Fruit fly (Drosophila melanogaster) whole organism, embryonic: ENCODE data around the gene TfIIA-S.

ENCODE experiments used
- Atf3 ChIP-seq: fragments of 200-800 bp; sonication (Bioruptor generic); optimal IDR thresholded peaks from 3 replicates; lab custom pipeline; 2016; ENCODE audit warnings: missing biosample characterization, missing genetic modification characterization
- CG10366 ChIP-seq: fragments of 200-800 bp; sonication (Bioruptor generic); IDR thresholded peaks from 2 replicates; pipeline ENCODE4 v1.3.6; 2022; ENCODE audit warnings: missing biosample characterization, missing genetic modification characterization
- CG10654 ChIP-seq: fragments of 200-800 bp; sonication (Bioruptor generic); optimal IDR thresholded peaks from 2 replicates; lab custom pipeline; 2016; ENCODE audit warnings: missing biosample characterization, missing genetic modification characterization
- CG12219 ChIP-seq: fragments of 200-800 bp; sonication (Bioruptor generic); optimal IDR thresholded peaks from 3 replicates; lab custom pipeline; 2018; ENCODE audit warnings: missing biosample characterization, mild to moderate bottlenecking, missing genetic modification characterization
- CG1233 ChIP-seq: fragments of 200-800 bp; sonication (Bioruptor generic); optimal IDR thresholded peaks from 4 replicates; lab custom pipeline; 2018; ENCODE audit warnings: missing biosample characterization, mild to moderate bottlenecking, missing genetic modification characterization
- CG12769 ChIP-seq: fragments of 200-800 bp; sonication (Bioruptor generic); optimal IDR thresholded peaks from 2 replicates; lab custom pipeline; 2019; ENCODE audit warnings: missing biosample characterization, mild to moderate bottlenecking, missing genetic modification characterization, moderate library complexity
- CG13296 ChIP-seq: fragments of 200-800 bp; sonication (Bioruptor generic); optimal IDR thresholded peaks from 3 replicates; lab custom pipeline; 2018; ENCODE audit warnings: missing biosample characterization, mild to moderate bottlenecking, missing genetic modification characterization
- CG15601 ChIP-seq: fragments of 200-800 bp; sonication (Bioruptor generic); optimal IDR thresholded peaks from 3 replicates; lab custom pipeline; 2019; ENCODE audit warnings: missing biosample characterization, mild to moderate bottlenecking, missing genetic modification characterization, moderate library complexity
- CG15696 ChIP-seq: fragments of 200-800 bp; sonication (Bioruptor generic); optimal IDR thresholded peaks from 2 replicates; lab custom pipeline; 2019; ENCODE audit warnings: missing biosample characterization, mild to moderate bottlenecking, missing genetic modification characterization, moderate library complexity
- CG16863 ChIP-seq: fragments of 200-800 bp; sonication (Bioruptor generic); optimal IDR thresholded peaks from 3 replicates; lab custom pipeline; 2016; ENCODE audit warnings: missing biosample characterization, missing genetic modification characterization
- CG17359 ChIP-seq: fragments of 200-800 bp; sonication (Bioruptor generic); optimal IDR thresholded peaks from 3 replicates; lab custom pipeline; 2018; ENCODE audit warnings: missing biosample characterization, mild to moderate bottlenecking, missing genetic modification characterization, moderate library complexity
- CG1792 ChIP-seq: fragments of 200-800 bp; sonication (Bioruptor generic); optimal IDR thresholded peaks from 2 replicates; lab custom pipeline; 2016; ENCODE audit warnings: missing biosample characterization, missing genetic modification characterization
- CG18262 ChIP-seq: fragments of 200-800 bp; optimal IDR thresholded peaks from 3 replicates; lab custom pipeline; 2019; ENCODE audit warnings: missing biosample characterization, mild to moderate bottlenecking, missing genetic modification characterization, moderate library complexity
- CG2678 ChIP-seq: fragments of 200-800 bp; sonication (Bioruptor generic); optimal IDR thresholded peaks from 3 replicates; lab custom pipeline; 2019; ENCODE audit warnings: missing biosample characterization, mild to moderate bottlenecking, missing genetic modification characterization, moderate library complexity
- CG31441 ChIP-seq: fragments of 200-800 bp; sonication (Bioruptor generic); IDR thresholded peaks from 2 replicates; pipeline ENCODE4 v1.3.6; 2022; ENCODE audit warnings: missing biosample characterization, missing genetic modification characterization
- CG4424 ChIP-seq: fragments of 200-800 bp; sonication (Bioruptor generic); optimal IDR thresholded peaks from 3 replicates; lab custom pipeline; 2016; ENCODE audit warnings: missing biosample characterization, missing genetic modification characterization
- CG4820 ChIP-seq: fragments of 200-800 bp; sonication (Bioruptor generic); optimal IDR thresholded peaks from 3 replicates; lab custom pipeline; 2016; ENCODE audit warnings: missing biosample characterization, missing genetic modification characterization
- CG6175 ChIP-seq: fragments of 200-800 bp; sonication (Bioruptor generic); IDR thresholded peaks from 3 replicates; pipeline ENCODE4 v1.3.6; 2022; ENCODE audit warnings: missing biosample characterization, missing genetic modification characterization
- CG6689 ChIP-seq: fragments of 200-800 bp; sonication (Bioruptor generic); IDR thresholded peaks from 2 replicates; pipeline ENCODE4 v1.3.6; 2022; ENCODE audit warnings: missing biosample characterization, missing genetic modification characterization
- CG7745 ChIP-seq: fragments of 200-800 bp; sonication (Bioruptor generic); optimal IDR thresholded peaks from 2 replicates; lab custom pipeline; 2018; ENCODE audit warnings: missing biosample characterization, mild to moderate bottlenecking, missing genetic modification characterization, moderate library complexity
- CG8388 ChIP-seq: fragments of 200-800 bp; sonication (Bioruptor generic); optimal IDR thresholded peaks from 2 replicates; lab custom pipeline; 2019; ENCODE audit warnings: missing biosample characterization, mild to moderate bottlenecking, missing genetic modification characterization, moderate library complexity
- CTCF ChIP-seq: fragments of 200-800 bp; sonication (Bioruptor generic); optimal IDR thresholded peaks from 2 replicates; lab custom pipeline; 2017; ENCODE audit warnings: missing biosample characterization, mild to moderate bottlenecking, missing genetic modification characterization, moderate library complexity
- Hr3 ChIP-seq: fragments of 200-800 bp; sonication (Bioruptor generic); optimal IDR thresholded peaks from 3 replicates; lab custom pipeline; 2016; ENCODE audit warnings: missing biosample characterization, missing genetic modification characterization
- Hsf ChIP-seq: fragments of 200-800 bp; sonication (Bioruptor generic); optimal IDR thresholded peaks from 3 replicates; lab custom pipeline; 2016; ENCODE audit warnings: missing biosample characterization, missing genetic modification characterization
- Lim3 ChIP-seq: fragments of 200-800 bp; sonication (Bioruptor generic); IDR thresholded peaks from 2 replicates; pipeline ENCODE4 v1.3.6; 2022; ENCODE audit warnings: missing biosample characterization, missing genetic modification characterization
- Myb ChIP-seq: fragments of 200-800 bp; sonication (Bioruptor generic); optimal IDR thresholded peaks from 2 replicates; lab custom pipeline; 2016; ENCODE audit warnings: missing biosample characterization, missing genetic modification characterization
- PHDP ChIP-seq: fragments of 200-800 bp; sonication (Bioruptor generic); optimal IDR thresholded peaks from 3 replicates; lab custom pipeline; 2018; ENCODE audit warnings: missing biosample characterization, mild to moderate bottlenecking, missing genetic modification characterization, moderate library complexity
- Ptx1 ChIP-seq: fragments of 200-800 bp; sonication (Bioruptor generic); IDR thresholded peaks from 2 replicates; pipeline ENCODE4 v1.3.6; 2022; ENCODE audit warnings: missing biosample characterization, missing genetic modification characterization
- Sry-β ChIP-seq: fragments of 200-800 bp; sonication (Bioruptor generic); optimal IDR thresholded peaks from 2 replicates; lab custom pipeline; 2018; ENCODE audit warnings: missing biosample characterization, mild to moderate bottlenecking, missing genetic modification characterization, moderate library complexity
- Xbp1 ChIP-seq: fragments of 200-800 bp; sonication (Bioruptor generic); optimal IDR thresholded peaks from 3 replicates; lab custom pipeline; 2016; ENCODE audit warnings: missing biosample characterization, mild to moderate bottlenecking, missing genetic modification characterization
- Xrp1 ChIP-seq: fragments of 200-800 bp; sonication (Bioruptor generic); IDR thresholded peaks from 2 replicates; pipeline ENCODE4 v1.3.6; 2022; ENCODE audit warnings: missing biosample characterization, missing genetic modification characterization
- ab ChIP-seq: fragments of 200-800 bp; sonication (Bioruptor generic); optimal IDR thresholded peaks from 2 replicates; lab custom pipeline; 2016; ENCODE audit warnings: missing biosample characterization, missing genetic modification characterization
- al ChIP-seq: fragments of 200-800 bp; sonication (Bioruptor generic); IDR thresholded peaks from 2 replicates; pipeline ENCODE4 v1.3.6; 2022; ENCODE audit warnings: missing biosample characterization, missing genetic modification characterization
- ap ChIP-seq: fragments of 200-800 bp; sonication (Bioruptor generic); IDR thresholded peaks from 2 replicates; pipeline ENCODE4 v1.3.6; 2022; ENCODE audit warnings: missing biosample characterization, missing genetic modification characterization
- dmrt11E ChIP-seq: fragments of 200-800 bp; sonication (Bioruptor generic); optimal IDR thresholded peaks from 3 replicates; lab custom pipeline; 2018; ENCODE audit warnings: missing biosample characterization, mild to moderate bottlenecking, missing genetic modification characterization, moderate library complexity
- dmrt99B ChIP-seq: fragments of 200-800 bp; sonication (Bioruptor generic); optimal IDR thresholded peaks from 2 replicates; lab custom pipeline; 2018; ENCODE audit warnings: missing biosample characterization, mild to moderate bottlenecking, missing genetic modification characterization, moderate library complexity
- grau ChIP-seq: fragments of 200-800 bp; optimal IDR thresholded peaks from 3 replicates; lab custom pipeline; 2019; ENCODE audit warnings: missing biosample characterization, mild to moderate bottlenecking, missing genetic modification characterization, moderate library complexity
- grn ChIP-seq: fragments of 200-800 bp; sonication (Bioruptor generic); optimal IDR thresholded peaks from 3 replicates; lab custom pipeline; 2017; ENCODE audit warnings: missing biosample characterization, missing genetic modification characterization
- hkb ChIP-seq, 2 experiments: fragments of 200-800 bp in 1 of 2; fragments of >200 bp in 1 of 2; sonication (Bioruptor generic) in 1 of 2; IDR thresholded peaks in 1 of 2; optimal IDR thresholded peaks in 1 of 2; 2 replicates each; pipeline versions ENCODE4 v1.3.6 to Lab custom; 2017 to 2022; ENCODE audit warnings: missing biosample characterization in 1 of 2, missing genetic modification characterization in 1 of 2
- lab ChIP-seq: fragments of 200-800 bp; sonication (Bioruptor generic); optimal IDR thresholded peaks from 3 replicates; lab custom pipeline; 2017; ENCODE audit warnings: missing biosample characterization, missing genetic modification characterization, mild to moderate bottlenecking, moderate library complexity, missing genetic modification reagents
- lilli ChIP-seq: fragments of 200-800 bp; sonication (Bioruptor generic); optimal IDR thresholded peaks from 3 replicates; lab custom pipeline; 2016; ENCODE audit warnings: missing biosample characterization, missing genetic modification characterization
- peb ChIP-seq: fragments of 200-800 bp; sonication (Bioruptor generic); IDR thresholded peaks from 2 replicates; pipeline ENCODE4 v1.3.6; 2022; ENCODE audit warnings: missing biosample characterization, missing genetic modification characterization
- sc ChIP-seq, 3 experiments: fragments of >200 bp in 2 of 3; fragments of 200-800 bp in 1 of 3; sonication (Bioruptor generic) in 1 of 3; optimal IDR thresholded peaks; 2 replicates in 2 of 3; 3 replicates in 1 of 3; lab custom pipeline; 2017; ENCODE audit warnings: mild to moderate bottlenecking in 1 of 3, missing biosample characterization in 1 of 3, missing genetic modification characterization in 1 of 3, missing genetic modification reagents in 1 of 3
- tap ChIP-seq: fragments of 200-800 bp; optimal IDR thresholded peaks from 3 replicates; lab custom pipeline; 2019; ENCODE audit warnings: missing biosample characterization, mild to moderate bottlenecking, missing genetic modification characterization, moderate library complexity
- tgo ChIP-seq: fragments of 200-800 bp; sonication (Bioruptor generic); IDR thresholded peaks from 3 replicates; pipeline ENCODE4 v1.3.6; 2022; ENCODE audit warnings: missing biosample characterization, missing genetic modification characterization
- tna ChIP-seq: fragments of 200-800 bp; sonication (Bioruptor generic); IDR thresholded peaks from 2 replicates; pipeline ENCODE4 v1.3.6; 2022; ENCODE audit warnings: missing biosample characterization, missing genetic modification characterization; ENCODE audit not compliant: partially characterized antibody
- unpg ChIP-seq: fragments of 200-800 bp; sonication (Bioruptor generic); optimal IDR thresholded peaks from 3 replicates; lab custom pipeline; 2018; ENCODE audit warnings: missing biosample characterization, mild to moderate bottlenecking, missing genetic modification characterization, moderate library complexity
- vfl ChIP-seq: fragments of 200-800 bp; sonication (Bioruptor generic); optimal IDR thresholded peaks from 2 replicates; lab custom pipeline; 2016; ENCODE audit warnings: missing biosample characterization, missing genetic modification characterization
- vvl ChIP-seq: fragments of 200-800 bp; sonication (Bioruptor generic); IDR thresholded peaks from 2 replicates; pipeline ENCODE4 v1.3.6; 2022; ENCODE audit warnings: missing biosample characterization, missing genetic modification characterization
- zf30C ChIP-seq: fragments of 200-800 bp; sonication (Bioruptor generic); optimal IDR thresholded peaks from 3 replicates; lab custom pipeline; 2018; ENCODE audit warnings: missing biosample characterization, mild to moderate bottlenecking, missing genetic modification characterization

TfIIA-S gene

dm6 chr3R:23872606-23873192 is 18.2 kb downstream of the TfIIA-S start (continued):
- no peak for TF ChIP-seq zf30C (GFP tag; lab: Kevin White, UChicago)
- TF ChIP-seq tgo = 0 out of 3 replicates have a peak, but pooled peaks have one; percentile 17
- no peak for TF ChIP-seq tna (GFP tag; lab: Robert Waterston, UW)
- peak; percentile 35 for TF ChIP-seq grau (tag; lab: Kevin White, UChicago)
- peak; percentile 8 for TF ChIP-seq unpg (GFP tag; lab: Kevin White, UChicago)
- TF ChIP-seq CG6175 (GFP tag; lab: Robert Waterston, UW) = no peak
- no peak for TF ChIP-seq CG10654 (GFP tag; lab: Kevin White, UChicago)
- peak; percentile 24 for TF ChIP-seq tap (tag; lab: Kevin White, UChicago)
- TF ChIP-seq lilli = peak; percentile 5
- peak; percentile 66 for TF ChIP-seq CG17359
- no peak for TF ChIP-seq sc (optimal IDR thresholded peaks at IDR 0.05; lab: Kevin White, UChicago)
- peak; percentile 37 for TF ChIP-seq sc (GFP tag; optimal IDR thresholded peaks at IDR 0.05; lab: Kevin White, UChicago)
- TF ChIP-seq Xrp1 (GFP tag; lab: Robert Waterston, UW) = peak; percentile 65
- TF ChIP-seq vvl (GFP tag; lab: Robert Waterston, UW) = 0 out of 2 replicates have a peak, but pooled peaks have one; percentile 10
- TF ChIP-seq Xbp1 (GFP tag; lab: Kevin White, UChicago) = peak; percentile 33
- no peak for TF ChIP-seq al (GFP tag; lab: Robert Waterston, UW)
- peak; percentile 6 for TF ChIP-seq Atf3
- peak; percentile 11 for TF ChIP-seq CG12219 (GFP tag; lab: Kevin White, UChicago)
- TF ChIP-seq CG13296 = no peak
- no peak for TF ChIP-seq vfl (GFP tag; lab: Kevin White, UChicago)
- TF ChIP-seq CG6689 = no peak
- peak; percentile 6 for TF ChIP-seq CG15696 (tag; lab: Kevin White, UChicago)
- TF ChIP-seq CG2678 (tag; lab: Kevin White, UChicago) = peak; percentile 32
- TF ChIP-seq Hr3 (GFP tag; lab: Kevin White, UChicago) = peak; percentile 33
- TF ChIP-seq CG8388 (GFP tag; lab: Kevin White, UChicago) = peak; percentile 52
- peak; percentile 48 for TF ChIP-seq CG31441
- TF ChIP-seq dmrt99B = peak; percentile 53
- TF ChIP-seq CG16863 (GFP tag; lab: Kevin White, UChicago) = peak; percentile 30
- TF ChIP-seq CG1792 (GFP tag; lab: Kevin White, UChicago) = no peak
- no peak for TF ChIP-seq Myb (GFP tag; lab: Kevin White, UChicago)
- TF ChIP-seq CG1233 (GFP tag; lab: Kevin White, UChicago) = peak; percentile 24
- peak; percentile 27 for TF ChIP-seq CG15601 (tag; lab: Kevin White, UChicago)
- TF ChIP-seq CG4424 (GFP tag; lab: Kevin White, UChicago) = peak; percentile 31
- peak; percentile 89 for TF ChIP-seq grn (GFP tag; lab: Kevin White, UChicago)
- peak; percentile 28; the same call in 1 of the 2 replicates for TF ChIP-seq Ptx1 (GFP tag; lab: Robert Waterston, UW)
- TF ChIP-seq CG18262 (tag; lab: Kevin White, UChicago) = peak; percentile 65
- TF ChIP-seq dmrt11E (tag; lab: Kevin White, UChicago) = peak; percentile 58
- no peak for TF ChIP-seq CG7745 (tag; lab: Kevin White, UChicago)
- no peak for TF ChIP-seq Sry-β (GFP tag; lab: Kevin White, UChicago)
- TF ChIP-seq CG10366 (GFP tag; lab: Robert Waterston, UW) = peak; percentile 34; the same call in 1 of the 2 replicates
- 0 out of 2 replicates have a peak, but pooled peaks have one; percentile 9 for TF ChIP-seq Lim3 (GFP tag; lab: Robert Waterston, UW)
- TF ChIP-seq ap = no peak
- no peak for TF ChIP-seq CTCF (GFP tag; lab: Kevin White, UChicago)
- TF ChIP-seq CG4820 (GFP tag; lab: Kevin White, UChicago) = peak; percentile 30
- TF ChIP-seq Hsf (GFP tag; lab: Kevin White, UChicago) = peak; percentile 34
- TF ChIP-seq lab = peak; percentile 74
- TF ChIP-seq ab = no peak
- TF ChIP-seq peb (GFP tag; lab: Robert Waterston, UW) = no peak
- TF ChIP-seq hkb (optimal IDR thresholded peaks at IDR 0.05; lab: Kevin White, UChicago) = no peak
- peak; percentile 30; the same call in 1 of the 2 replicates for TF ChIP-seq hkb (GFP tag; IDR thresholded peaks at IDR 0.05; lab: Robert Waterston, UW)
- TF ChIP-seq CG12769 (tag; lab: Kevin White, UChicago) = peak; percentile 22
- TF ChIP-seq PHDP (tag; lab: Kevin White, UChicago) = peak; percentile 14
